Fruit fly (Drosophila melanogaster) ovary, adult (tissue): ENCODE results near the gene spi.

Source experiments
- CG17801 ChIP-seq: fragments of 200-800 bp; optimal IDR thresholded peaks from 2 replicates; lab custom pipeline; 2019; ENCODE audit warnings: missing biosample characterization, mild to moderate bottlenecking, missing genetic modification characterization, moderate library complexity; ENCODE audit not compliant: partially characterized antibody

Gene spi

dm6 chr2L:19574959-19575625 is 2.0 kb downstream of the spi start:
- no peak for TF ChIP-seq CG17801

- TF ChIP-seq CG17801, result no peak
Observed at dm6 chr2L:19574364-19574763, 2.8 kb downstream of the spi start.

dm6 chr2L:19572496-19573317 is 4.4 kb downstream of the spi start:
- TF ChIP-seq CG17801, result peak; percentile 56

- no peak for TF ChIP-seq CG17801
Observed at dm6 chr2L:19571574-19572495, 5.3 kb downstream of the spi start.

- peak; percentile 45 for TF ChIP-seq CG17801
Observed at dm6 chr2L:19570806-19571254, 6.3 kb downstream of the spi start.

- TF ChIP-seq CG17801, result no peak
Observed at dm6 chr2L:19567305-19567898, 9.7 kb downstream of the spi start.

dm6 chr2L:19565233-19565898 is 11.7 kb downstream of the spi start, which contains the start of gene CG13077:
CG13077 (plus strand) TSS chr2L:19565863.
- no peak for TF ChIP-seq CG17801

dm6 chr2L:19563029-19563980 is 13.8 kb downstream of the spi start, which contains the start of gene CG13078:
CG13078 (plus strand) TSS chr2L:19563930.
- no peak for TF ChIP-seq CG17801

- no peak for TF ChIP-seq CG17801
Observed at dm6 chr2L:19549412-19549811, 27.7 kb downstream of the spi start.

dm6 chr2L:19548158-19548557 is 29.0 kb downstream of the spi start, which contains the start of gene Tep4:
Tep4 (plus strand) TSS chr2L:19548507.
- TF ChIP-seq CG17801, result no peak

dm6 chr2L:19546869-19547710 is 30.0 kb downstream of the spi start, which contains the start of gene CG10337:
CG10337 (minus strand) TSS chr2L:19546959.
- TF ChIP-seq CG17801, result peak; percentile 77

- TF ChIP-seq CG17801, result no peak
Observed at dm6 chr2L:19543010-19543564, 34.0 kb downstream of the spi start.

dm6 chr2L:19542268-19542773 is 34.8 kb downstream of the spi start:
- no peak for TF ChIP-seq CG17801
